Fruit fly (Drosophila melanogaster) S2 (cell line): ENCODE results near the gene Reps.

Experiments
- CG8478 ChIP-seq: fragments of >200 bp; optimal IDR thresholded peaks from 2 replicates; lab custom pipeline; 2018
- CTCF ChIP-seq, 2 experiments: fragments of >200 bp; optimal IDR thresholded peaks; 2 replicates each; lab custom pipeline; 2018

DNA sequence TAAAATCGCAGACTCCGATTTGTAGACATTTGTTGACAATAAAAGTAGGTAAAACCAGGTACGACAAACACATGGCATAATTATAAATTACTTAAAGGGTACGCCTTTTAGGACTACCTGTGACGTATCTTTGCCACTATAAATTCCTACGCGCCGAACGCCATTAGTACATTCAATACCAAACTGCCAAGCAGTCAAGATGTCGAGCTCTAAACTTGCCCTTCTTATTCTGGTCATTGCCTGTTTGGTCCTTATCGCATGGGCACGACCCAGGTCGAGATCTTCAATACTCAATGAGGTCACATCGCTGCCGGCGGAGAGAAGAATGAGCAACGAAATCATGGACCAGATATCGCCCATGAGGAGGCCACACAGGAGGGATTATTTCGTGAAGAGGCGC lies 35.6 kb downstream of the Reps start, which contains the start of gene CG14915:
- TF ChIP-seq CTCF (optimal IDR thresholded peaks at IDR 0.05; lab: Kevin White, UChicago) (no peak), CG8478 (lab: Kevin White, UChicago) (no peak)
